Fruit fly (Drosophila melanogaster) whole organism, adult: ENCODE measurements around the gene CCDC53.

Source experiments
- CG11617 ChIP-seq: fragments of 200-800 bp; sonication (Bioruptor generic); optimal IDR thresholded peaks from 2 replicates; lab custom pipeline; 2017; ENCODE audit warnings: mild to moderate bottlenecking, missing biosample characterization, missing genetic modification reagents, missing genetic modification characterization
- CG12768 ChIP-seq: fragments of 200-800 bp; sonication (Bioruptor generic); optimal IDR thresholded peaks from 2 replicates; lab custom pipeline; 2017; ENCODE audit warnings: missing biosample characterization, missing genetic modification characterization, mild to moderate bottlenecking, moderate library complexity, missing genetic modification reagents
- CG14711 ChIP-seq: fragments of 200-800 bp; sonication (Bioruptor generic); optimal IDR thresholded peaks from 2 replicates; lab custom pipeline; 2018; ENCODE audit warnings: missing biosample characterization, mild to moderate bottlenecking, missing genetic modification characterization, moderate library complexity
- CG1620 ChIP-seq: fragments of 200-800 bp; sonication (Bioruptor generic); optimal IDR thresholded peaks from 2 replicates; lab custom pipeline; 2016; ENCODE audit warnings: missing biosample characterization, missing genetic modification characterization
- CG33017 ChIP-seq: fragments of 200-800 bp; sonication (Bioruptor generic); optimal IDR thresholded peaks from 2 replicates; lab custom pipeline; 2018; ENCODE audit warnings: missing biosample characterization, mild to moderate bottlenecking, missing genetic modification characterization, moderate library complexity
- CG5204 ChIP-seq: fragments of 200-800 bp; sonication (Bioruptor generic); optimal IDR thresholded peaks from 2 replicates; lab custom pipeline; 2016; ENCODE audit warnings: missing biosample characterization, missing genetic modification characterization
- CG7045 ChIP-seq: fragments of 200-800 bp; sonication (Bioruptor generic); optimal IDR thresholded peaks from 2 replicates; lab custom pipeline; 2017; ENCODE audit warnings: missing biosample characterization, mild to moderate bottlenecking, missing genetic modification characterization
- CG7101 ChIP-seq: fragments of 200-800 bp; sonication (Bioruptor generic); optimal IDR thresholded peaks from 2 replicates; lab custom pipeline; 2018; ENCODE audit warnings: missing biosample characterization, mild to moderate bottlenecking, missing genetic modification characterization, moderate library complexity
- Clk ChIP-seq: fragments of 200-800 bp; sonication (Bioruptor generic); optimal IDR thresholded peaks from 2 replicates; lab custom pipeline; 2017; ENCODE audit warnings: missing biosample characterization, missing genetic modification characterization
- Crg-1 ChIP-seq: fragments of 200-800 bp; sonication (Bioruptor generic); optimal IDR thresholded peaks from 2 replicates; lab custom pipeline; 2016; ENCODE audit warnings: missing biosample characterization, missing genetic modification characterization
- Hr96 ChIP-seq: fragments of 200-800 bp; sonication (Bioruptor generic); optimal IDR thresholded peaks from 2 replicates; lab custom pipeline; 2016; ENCODE audit warnings: missing biosample characterization, missing genetic modification characterization
- Mnt ChIP-seq: fragments of 200-800 bp; sonication (Bioruptor generic); optimal IDR thresholded peaks from 2 replicates; lab custom pipeline; 2016; ENCODE audit warnings: missing biosample characterization, mild to moderate bottlenecking, missing genetic modification characterization
- bab1 ChIP-seq: fragments of 200-800 bp; sonication (Bioruptor generic); optimal IDR thresholded peaks from 3 replicates; lab custom pipeline; 2019; ENCODE audit warnings: missing biosample characterization, mild to moderate bottlenecking, missing genetic modification characterization, moderate library complexity
- cic ChIP-seq: fragments of 200-800 bp; sonication (Bioruptor generic); optimal IDR thresholded peaks from 2 replicates; lab custom pipeline; 2017; ENCODE audit warnings: missing biosample characterization, mild to moderate bottlenecking, missing genetic modification characterization, moderate library complexity
- cnc ChIP-seq, 2 experiments: fragments of >200 bp; optimal IDR thresholded peaks; 2 replicates each; lab custom pipeline; 2017
- kay ChIP-seq: fragments of 200-800 bp; sonication (Bioruptor generic); peaks from one replicate; lab custom pipeline; 2016; ENCODE audit warnings: missing biosample characterization, missing genetic modification characterization, borderline replicate concordance
- ovo ChIP-seq: fragments of 200-800 bp; sonication (Bioruptor generic); optimal IDR thresholded peaks from 2 replicates; lab custom pipeline; 2016; ENCODE audit warnings: missing biosample characterization, missing genetic modification characterization
- pad ChIP-seq: fragments of 200-800 bp; sonication (Bioruptor generic); optimal IDR thresholded peaks from 3 replicates; lab custom pipeline; 2017; ENCODE audit warnings: missing biosample characterization, missing genetic modification characterization, mild to moderate bottlenecking, moderate library complexity, missing genetic modification reagents
- tj ChIP-seq: fragments of 200-800 bp; sonication (Bioruptor generic); optimal IDR thresholded peaks from 3 replicates; lab custom pipeline; 2017; ENCODE audit warnings: missing biosample characterization, mild to moderate bottlenecking, missing genetic modification characterization, moderate library complexity
- toe ChIP-seq: fragments of 200-800 bp; sonication (Bioruptor generic); optimal IDR thresholded peaks from 2 replicates; lab custom pipeline; 2016; ENCODE audit warnings: missing biosample characterization, missing genetic modification characterization

Gene CCDC53

dm6 chr2L:8012551-8012950 lies 28.4 kb upstream of the CCDC53 start:
- no peak for TF ChIP-seq CG12768
- no peak for TF ChIP-seq Crg-1
- no peak for TF ChIP-seq Hr96 (GFP tag; lab: Kevin White, UChicago)
- TF ChIP-seq CG14711 (tag; lab: Kevin White, UChicago), result no peak

dm6 chr2L:8024325-8024724 lies 16.6 kb upstream of the CCDC53 start:
- TF ChIP-seq ovo, result no peak
- TF ChIP-seq Mnt, result no peak
- TF ChIP-seq bab1 (GFP tag; lab: Kevin White, UChicago), result no peak
- no peak for TF ChIP-seq Clk (GFP tag; lab: Kevin White, UChicago)
- no peak for TF ChIP-seq CG5204 (GFP tag; lab: Kevin White, UChicago)
- no peak for TF ChIP-seq CG7045 (GFP tag; lab: Kevin White, UChicago)
- TF ChIP-seq tj (GFP tag; lab: Kevin White, UChicago), result no peak
- TF ChIP-seq kay (GFP tag; lab: Kevin White, UChicago), result no peak
- TF ChIP-seq cic (GFP tag; lab: Kevin White, UChicago), result no peak
- no peak for TF ChIP-seq CG11617 (GFP tag; lab: Kevin White, UChicago)
- no peak for TF ChIP-seq CG12768

- TF ChIP-seq Mnt (peak; percentile 40), cic (GFP tag; lab: Kevin White, UChicago) (peak; percentile 40), toe (GFP tag; lab: Kevin White, UChicago) (no peak)
Measured at dm6 chr2L:8029160-8029852, 11.6 kb upstream of the CCDC53 start, which contains the start of gene baf. TSS of gene baf (plus strand) at chr2L:8029462.

dm6 chr2L:8030102-8030501 lies 10.8 kb upstream of the CCDC53 start:
- TF ChIP-seq cnc (optimal IDR thresholded peaks at IDR 0.05; lab: Kevin White, UChicago) (no peak), CG11617 (GFP tag; lab: Kevin White, UChicago) (no peak), bab1 (GFP tag; lab: Kevin White, UChicago) (no peak), pad (no peak)

- TF ChIP-seq Crg-1 (no peak), CG1620 (GFP tag; lab: Kevin White, UChicago) (no peak), cic (GFP tag; lab: Kevin White, UChicago) (peak; percentile 30), CG14711 (tag; lab: Kevin White, UChicago) (peak; percentile 57), CG7045 (GFP tag; lab: Kevin White, UChicago) (no peak), ovo (no peak), kay (GFP tag; lab: Kevin White, UChicago) (no peak), Mnt (peak; percentile 65), Hr96 (GFP tag; lab: Kevin White, UChicago) (no peak), pad (peak; percentile 64), cnc (optimal IDR thresholded peaks at IDR 0.05; lab: Kevin White, UChicago) (no peak), Clk (GFP tag; lab: Kevin White, UChicago) (no peak), CG11617 (GFP tag; lab: Kevin White, UChicago) (peak; percentile 12), toe (GFP tag; lab: Kevin White, UChicago) (no peak), CG12768 (peak; percentile 41), bab1 (GFP tag; lab: Kevin White, UChicago) (peak; percentile 32), tj (GFP tag; lab: Kevin White, UChicago) (peak; percentile 39), CG33017 (tag; lab: Kevin White, UChicago) (peak; percentile 4), CG7101 (tag; lab: Kevin White, UChicago) (no peak)
Measured at dm6 chr2L:8030693-8031210, 10.2 kb upstream of the CCDC53 start, which contains the start of gene Cka. TSS of gene Cka (plus strand) at chr2L:8030721.

dm6 chr2L:8031588-8031987 lies 9.3 kb upstream of the CCDC53 start:
- TF ChIP-seq bab1 (GFP tag; lab: Kevin White, UChicago) (peak; percentile 22), CG7101 (tag; lab: Kevin White, UChicago) (peak; percentile 1), CG5204 (GFP tag; lab: Kevin White, UChicago) (no peak), cic (GFP tag; lab: Kevin White, UChicago) (peak; percentile 29), Mnt (no peak), pad (peak; percentile 72), Crg-1 (no peak), toe (GFP tag; lab: Kevin White, UChicago) (no peak), CG7045 (GFP tag; lab: Kevin White, UChicago) (no peak), ovo (no peak), cnc (optimal IDR thresholded peaks at IDR 0.05; lab: Kevin White, UChicago) (no peak), Hr96 (GFP tag; lab: Kevin White, UChicago) (no peak), kay (GFP tag; lab: Kevin White, UChicago) (no peak), CG14711 (tag; lab: Kevin White, UChicago) (peak; percentile 74), CG33017 (tag; lab: Kevin White, UChicago) (no peak), CG11617 (GFP tag; lab: Kevin White, UChicago) (no peak), tj (GFP tag; lab: Kevin White, UChicago) (no peak), CG12768 (peak; percentile 36), CG1620 (GFP tag; lab: Kevin White, UChicago) (no peak), Clk (GFP tag; lab: Kevin White, UChicago) (no peak)
